Worm (Caenorhabditis elegans) whole organism, L4 larva: ENCODE results near the gene srx-77.

Experiments
- F37D6.2 ChIP-seq: sonication (generic microtip); optimal IDR thresholded peaks from 2 replicates; lab custom pipeline; 2016; ENCODE audit warnings: mild to moderate bottlenecking, missing genetic modification characterization, missing compliant biosample characterization
- R02D3.7 ChIP-seq: fragments of 150-350 bp; sonication (generic microtip); optimal IDR thresholded peaks from 3 replicates; lab custom pipeline; 2014; ENCODE audit warnings: missing biosample characterization, missing genetic modification characterization
- T20F7.1 ChIP-seq: fragments of 200-800 bp; sonication (Bioruptor generic); optimal IDR thresholded peaks from 2 replicates; lab custom pipeline; 2018; ENCODE audit warnings: mild to moderate bottlenecking, missing genetic modification characterization, missing compliant biosample characterization
- T26A8.4 ChIP-seq: fragments of 200-800 bp; sonication (Bioruptor generic); IDR thresholded peaks from 2 replicates; pipeline ENCODE4 v1.3.6; 2022; ENCODE audit warnings: missing genetic modification characterization, missing compliant biosample characterization
- Y105C5A.15 ChIP-seq: fragments of 200-800 bp; sonication (Bioruptor generic); IDR thresholded peaks from 2 replicates; pipeline ENCODE4 v1.3.6; 2022; ENCODE audit warnings: missing genetic modification characterization, missing compliant biosample characterization
- aha-1 ChIP-seq: fragments of 150-350 bp; peaks from one replicate; lab custom pipeline; 2014; ENCODE audit warnings: missing biosample characterization, missing genetic modification characterization
- aly-2 ChIP-seq: sonication (generic microtip); optimal IDR thresholded peaks from 2 replicates; lab custom pipeline; 2018; ENCODE audit warnings: missing biosample characterization, missing genetic modification characterization
- ama-1 ChIP-seq: fragments of 150-350 bp; optimal IDR thresholded peaks from 2 replicates; lab custom pipeline; 2014; ENCODE audit warnings: inconsistent platforms, mixed read lengths
- ceh-62 ChIP-seq: sonication (generic microtip); optimal IDR thresholded peaks from 2 replicates; lab custom pipeline; 2017; ENCODE audit warnings: missing biosample characterization, missing genetic modification characterization
- ceh-82 ChIP-seq: sonication (generic microtip); optimal IDR thresholded peaks from 2 replicates; lab custom pipeline; 2017; ENCODE audit warnings: missing biosample characterization, missing genetic modification characterization
- ces-1 ChIP-seq: fragments of 150-350 bp; sonication (generic microtip); optimal IDR thresholded peaks from 4 replicates; lab custom pipeline; 2014; ENCODE audit warnings: missing biosample characterization, missing genetic modification reagents, missing genetic modification characterization
- cey-2 ChIP-seq: sonication (generic microtip); optimal IDR thresholded peaks from 3 replicates; lab custom pipeline; 2017; ENCODE audit warnings: missing genetic modification characterization, mild to moderate bottlenecking, missing compliant biosample characterization, antibody characterized with exemption, borderline replicate concordance; ENCODE audit not compliant: insufficient read depth
- dmd-9 ChIP-seq: fragments of 200-800 bp; sonication (Bioruptor generic); IDR thresholded peaks from 2 replicates; pipeline ENCODE4 v1.3.6; 2022; ENCODE audit warnings: missing genetic modification reagents, missing genetic modification characterization, missing compliant biosample characterization
- dpl-1 ChIP-seq: fragments of 150-350 bp; optimal IDR thresholded peaks from 2 replicates; lab custom pipeline; 2014; ENCODE audit warnings: missing biosample characterization, missing genetic modification reagents, missing genetic modification characterization
- egl-27 ChIP-seq: sonication (generic microtip); optimal IDR thresholded peaks from 3 replicates; lab custom pipeline; 2017; ENCODE audit warnings: missing biosample characterization, missing genetic modification reagents, missing genetic modification characterization
- fos-1 ChIP-seq: fragments of 150-350 bp; optimal IDR thresholded peaks from 2 replicates; lab custom pipeline; 2014; ENCODE audit warnings: missing biosample characterization, missing genetic modification characterization
- lin-29 ChIP-seq: fragments of 200-800 bp; sonication (Bioruptor generic); IDR thresholded peaks from 2 replicates; pipeline ENCODE4 v1.3.6; 2022; ENCODE audit warnings: missing genetic modification reagents, missing genetic modification characterization, missing compliant biosample characterization
- lin-39 ChIP-seq: fragments of 150-350 bp; optimal IDR thresholded peaks from 2 replicates; lab custom pipeline; 2014; ENCODE audit warnings: missing biosample characterization, missing genetic modification reagents, missing genetic modification characterization
- lsy-2 ChIP-seq, 2 experiments: fragments of 150-350 bp in 1 of 2; sonication (generic microtip) in 1 of 2; optimal IDR thresholded peaks; 2 replicates each; lab custom pipeline; 2014 to 2017; ENCODE audit warnings: missing biosample characterization in 2 of 2, missing genetic modification characterization in 2 of 2
- mdt-29 ChIP-seq: fragments of 200-800 bp; sonication (Bioruptor generic); IDR thresholded peaks from 2 replicates; pipeline ENCODE4 v1.3.6; 2022; ENCODE audit warnings: missing genetic modification reagents, missing genetic modification characterization, missing compliant biosample characterization
- nhr-102 ChIP-seq: sonication (generic microtip); optimal IDR thresholded peaks from 2 replicates; lab custom pipeline; 2016; ENCODE audit warnings: mild to moderate bottlenecking, missing genetic modification characterization, moderate library complexity, missing compliant biosample characterization
- nhr-237 ChIP-seq: sonication (generic microtip); optimal IDR thresholded peaks from 2 replicates; lab custom pipeline; 2017; ENCODE audit warnings: missing biosample characterization, missing genetic modification characterization
- nhr-25 ChIP-seq: sonication (generic microtip); optimal IDR thresholded peaks from 2 replicates; lab custom pipeline; 2017; ENCODE audit warnings: missing genetic modification characterization, mild to moderate bottlenecking, missing compliant biosample characterization, antibody characterized with exemption, moderate library complexity, borderline replicate concordance; ENCODE audit not compliant: insufficient read depth
- nhr-28 ChIP-seq: fragments of 150-350 bp; optimal IDR thresholded peaks from 2 replicates; lab custom pipeline; 2014; ENCODE audit warnings: missing biosample characterization, missing genetic modification characterization
- nhr-76 ChIP-seq: fragments of 150-350 bp; optimal IDR thresholded peaks from 2 replicates; lab custom pipeline; 2014; ENCODE audit warnings: missing biosample characterization, missing genetic modification characterization
- nhr-77 ChIP-seq: fragments of 150-350 bp; optimal IDR thresholded peaks from 2 replicates; lab custom pipeline; 2014; ENCODE audit warnings: missing biosample characterization, missing genetic modification characterization
- rbr-2 ChIP-seq: sonication (generic microtip); optimal IDR thresholded peaks from 2 replicates; lab custom pipeline; 2016; ENCODE audit warnings: missing genotype, missing genetic modification characterization, missing compliant biosample characterization
- saeg-2 ChIP-seq: fragments of 200-800 bp; sonication (Bioruptor generic); IDR thresholded peaks from 2 replicates; pipeline ENCODE4 v1.3.6; 2022; ENCODE audit warnings: missing genetic modification reagents, missing genetic modification characterization, missing compliant biosample characterization
- sdz-12 ChIP-seq: fragments of 200-800 bp; sonication (Bioruptor generic); optimal IDR thresholded peaks from 2 replicates; lab custom pipeline; 2018; ENCODE audit warnings: mild to moderate bottlenecking, missing genetic modification characterization, missing compliant biosample characterization
- set-16 ChIP-seq: fragments of 200-800 bp; sonication (Bioruptor generic); IDR thresholded peaks from 2 replicates; pipeline ENCODE4 v1.3.6; 2022; ENCODE audit warnings: missing genetic modification reagents, missing genetic modification characterization, missing compliant biosample characterization
- spr-1 ChIP-seq: sonication (generic microtip); optimal IDR thresholded peaks from 2 replicates; lab custom pipeline; 2016; ENCODE audit warnings: mild to moderate bottlenecking, missing genetic modification characterization, missing compliant biosample characterization
- tra-1 ChIP-seq: fragments of 200-800 bp; sonication (Bioruptor generic); IDR thresholded peaks from 2 replicates; pipeline ENCODE4 v1.3.6; 2022; ENCODE audit warnings: missing genetic modification reagents, missing genetic modification characterization, missing compliant biosample characterization
- unc-130 ChIP-seq: sonication (generic microtip); optimal IDR thresholded peaks from 2 replicates; lab custom pipeline; 2016; ENCODE audit warnings: missing genetic modification reagents, missing genetic modification characterization, missing compliant biosample characterization
- unc-62 ChIP-seq, 3 experiments: fragments of 150-350 bp in 1 of 3; sonication (generic microtip); optimal IDR thresholded peaks in 2 of 3; peaks in 1 of 3; 1 replicate in 1 of 3; 2 replicates in 2 of 3; lab custom pipeline; 2014 to 2017; ENCODE audit warnings: missing biosample characterization in 3 of 3, missing genetic modification characterization in 3 of 3, missing genetic modification reagents in 3 of 3, missing genotype in 1 of 3
- zip-11 ChIP-seq: fragments of 200-800 bp; sonication (Bioruptor generic); IDR thresholded peaks from 2 replicates; pipeline ENCODE4 v1.3.6; 2022; ENCODE audit warnings: missing genetic modification characterization, missing compliant biosample characterization
- zip-2 ChIP-seq: fragments of 150-350 bp; optimal IDR thresholded peaks from 2 replicates; lab custom pipeline; 2014; ENCODE audit warnings: missing biosample characterization, missing genetic modification characterization
- ztf-7 ChIP-seq: fragments of 150-350 bp; optimal IDR thresholded peaks from 2 replicates; lab custom pipeline; 2014; ENCODE audit warnings: missing biosample characterization, missing genetic modification characterization

The srx-77 gene

ce11 chrV:4692382-4693281, 24.1 kb upstream of the srx-77 start, which contains the start of gene cpg-8:
Gene cpg-8, minus strand, starts transcription at chrV:4692432.
- TF ChIP-seq rbr-2 (no peak), dpl-1 (peak; percentile 12), unc-62 (GFP tag; optimal IDR thresholded peaks at IDR 0.05 in 1 of 2; lab: Kevin White, UChicago) (peak in 1 of 2 experiments; percentile 4), unc-62 (tag; optimal IDR thresholded peaks at IDR 0.05; lab: Kevin White, UChicago) (no peak)

- TF ChIP-seq set-16 (GFP tag; lab: Robert Waterston, UW), result peak; percentile 70; the same call in 1 of the 2 replicates
- TF ChIP-seq spr-1 (tag; lab: Kevin White, UChicago), result no peak
- TF ChIP-seq zip-2, result no peak
- TF ChIP-seq unc-62 (GFP tag; optimal IDR thresholded peaks at IDR 0.05 in 1 of 2; lab: Kevin White, UChicago), result peak in 1 of 2 experiments; percentile 88
- no peak for TF ChIP-seq unc-62 (tag; optimal IDR thresholded peaks at IDR 0.05; lab: Kevin White, UChicago)
- TF ChIP-seq, all 104 proteins: peak for 2
Measured at ce11 chrV:4691657-4692056, 23.1 kb upstream of the srx-77 start.

DNA sequence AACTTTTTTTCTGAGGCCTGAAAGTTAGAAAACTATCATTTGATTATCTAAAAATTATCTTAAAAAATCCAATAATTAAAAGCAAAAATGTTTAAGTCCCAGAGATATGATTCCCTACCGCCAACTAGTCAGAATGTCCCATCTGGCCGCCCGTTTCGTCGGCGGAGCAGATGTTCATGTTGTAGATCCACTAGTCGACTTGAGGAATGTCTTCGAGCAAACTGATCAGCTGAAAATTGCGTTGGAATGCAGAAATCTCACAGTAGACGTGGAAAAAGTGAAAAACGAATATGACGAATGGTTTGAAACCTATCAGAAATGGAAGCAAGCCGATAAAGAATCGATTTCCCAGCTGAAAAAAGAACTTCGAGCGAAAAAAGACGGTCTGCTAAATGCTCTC, 20.7 kb upstream of the srx-77 start, which contains the start of gene K03B4.1:
Gene K03B4.1 (plus strand): TSS at position 97 of the 400 bp plus-strand sequence.
- no peak for TF ChIP-seq Y105C5A.15 (GFP tag; lab: Robert Waterston, UW)
- TF ChIP-seq lin-29 (GFP tag; lab: Robert Waterston, UW), result no peak
- no peak for TF ChIP-seq nhr-25 (tag; lab: Kevin White, UChicago)
- no peak for TF ChIP-seq nhr-28 (tag; lab: Kevin White, UChicago)
- no peak for TF ChIP-seq mdt-29 (GFP tag; lab: Robert Waterston, UW)
- TF ChIP-seq R02D3.7 (tag; lab: Kevin White, UChicago), result no peak
- TF ChIP-seq unc-62 (GFP tag; optimal IDR thresholded peaks at IDR 0.05 in 1 of 2; lab: Kevin White, UChicago), result no peak
- TF ChIP-seq unc-62 (tag; optimal IDR thresholded peaks at IDR 0.05; lab: Kevin White, UChicago), result no peak
- no peak for TF ChIP-seq zip-11 (GFP tag; lab: Robert Waterston, UW)
- TF ChIP-seq dmd-9 (GFP tag; lab: Robert Waterston, UW), result no peak
- no peak for TF ChIP-seq ceh-62
- TF ChIP-seq nhr-237 (tag; lab: Kevin White, UChicago), result no peak
- no peak for TF ChIP-seq unc-130
- TF ChIP-seq F37D6.2 (tag; lab: Kevin White, UChicago), result no peak
- TF ChIP-seq sdz-12, result peak; percentile 72
- TF ChIP-seq T20F7.1 (GFP tag; lab: Kevin White, UChicago), result no peak
- TF ChIP-seq nhr-77 (tag; lab: Kevin White, UChicago), result no peak
- TF ChIP-seq ceh-82, result no peak
- TF ChIP-seq T26A8.4 (GFP tag; lab: Robert Waterston, UW), result peak; percentile 30; the same call in 1 of the 2 replicates
- peak; percentile 42 for TF ChIP-seq ama-1 (lab: Kevin White, UChicago)
- peak in 1 of 2 experiments; percentile 14 for TF ChIP-seq lsy-2 (tag; optimal IDR thresholded peaks at IDR 0.05; lab: Kevin White, UChicago)
- no peak for TF ChIP-seq aha-1 (tag; lab: Kevin White, UChicago)
- TF ChIP-seq lin-39 (tag; lab: Kevin White, UChicago), result no peak
- TF ChIP-seq egl-27, result no peak
- no peak for TF ChIP-seq fos-1 (tag; lab: Kevin White, UChicago)
- TF ChIP-seq ztf-7 (tag; lab: Kevin White, UChicago), result no peak
- TF ChIP-seq nhr-102 (tag; lab: Kevin White, UChicago), result peak; percentile 11
- TF ChIP-seq cey-2 (tag; lab: Kevin White, UChicago), result no peak
- no peak for TF ChIP-seq ces-1
- 0 out of 2 replicates have a peak, but pooled peaks have one; percentile 30 for TF ChIP-seq saeg-2 (GFP tag; lab: Robert Waterston, UW)
- no peak for TF ChIP-seq tra-1
- no peak for TF ChIP-seq nhr-76 (tag; lab: Kevin White, UChicago)
- no peak for TF ChIP-seq aly-2 (tag; lab: Kevin White, UChicago)
